Worm (Caenorhabditis elegans): Measurements from ENCODE around the gene magi-1.

magi-1 gene

ce11 chrIV:11773692-11774225 is 58.9 kb downstream of the magi-1 start, which contains the start of gene lips-5:
lips-5 (minus strand) TSS chrIV:11773742.
- TF ChIP-seq aly-2 (tag; optimal IDR thresholded peaks at IDR 0.05) (no peak), egl-5 (tag; optimal IDR thresholded peaks at IDR 0.05) (no peak), elt-3 (tag; optimal IDR thresholded peaks at IDR 0.05) (no peak), elt-2 (tag; optimal IDR thresholded peaks at IDR 0.05) (peak; percentile 56)

ce11 chrIV:11776968-11777467 is 62.2 kb downstream of the magi-1 start:
- TF ChIP-seq nhr-67 (tag; optimal IDR thresholded peaks at IDR 0.05) (no peak), ZK546.5 (tag; optimal IDR thresholded peaks at IDR 0.05) (no peak), unc-62 (GFP tag; optimal IDR thresholded peaks at IDR 0.05) (no peak)

All from whole organism, L3 larva.